Fruit fly (Drosophila melanogaster) whole organism: ENCODE data around the gene SelR.
A peak's percentile ranks its signal among the peaks of the same experiment; 100 is the strongest.

Source experiments
- CG8478 ChIP-seq: fragments of >200 bp; optimal IDR thresholded peaks from 2 replicates; lab custom pipeline; 2018; ENCODE audit warnings: inconsistent platforms
- Dll ChIP-seq: fragments of >200 bp; optimal IDR thresholded peaks from 2 replicates; lab custom pipeline; 2017
- EcR ChIP-seq, 2 experiments: fragments of >200 bp; optimal IDR thresholded peaks; 2 replicates each; lab custom pipeline; 2017; ENCODE audit warnings: missing biosample characterization in 2 of 2, missing genetic modification characterization in 2 of 2, missing genetic modification reagents in 2 of 2
- pan ChIP-seq: fragments of >200 bp; optimal IDR thresholded peaks from 2 replicates; lab custom pipeline; 2017
- psq ChIP-seq: fragments of >200 bp; optimal IDR thresholded peaks from 2 replicates; lab custom pipeline; 2017
- usp ChIP-seq: fragments of >200 bp; optimal IDR thresholded peaks from 2 replicates; lab custom pipeline; 2017; ENCODE audit warnings: missing biosample characterization, missing genetic modification characterization, mixed read lengths

SelR gene

DNA sequence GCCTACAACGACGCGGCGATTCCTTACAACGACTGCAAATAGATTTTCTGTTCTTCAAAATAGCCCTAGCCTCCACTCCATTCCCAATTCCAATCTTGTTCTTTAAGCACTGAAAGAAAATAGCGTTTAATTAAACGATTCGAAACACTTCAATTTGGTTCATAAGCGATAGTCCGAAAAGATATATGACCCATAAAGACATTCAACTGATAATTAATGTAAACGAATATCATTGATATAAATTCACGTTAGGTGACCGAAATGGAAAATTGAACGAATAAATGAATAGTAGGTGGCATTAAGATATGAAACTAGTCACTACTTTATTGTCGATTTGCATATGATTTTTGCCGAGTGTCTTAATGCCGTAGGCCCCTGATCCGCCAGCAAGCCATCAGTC, 38.7 kb downstream of the SelR start:
- TF ChIP-seq pan (lab: Kevin White, UChicago) (no peak), usp (GFP tag; lab: Kevin White, UChicago) (no peak), EcR (GFP tag; optimal IDR thresholded peaks at IDR 0.05; lab: Kevin White, UChicago) (no peak), CG8478 (lab: Kevin White, UChicago) (no peak), Dll (lab: Kevin White, UChicago) (no peak), psq (no peak)

DNA sequence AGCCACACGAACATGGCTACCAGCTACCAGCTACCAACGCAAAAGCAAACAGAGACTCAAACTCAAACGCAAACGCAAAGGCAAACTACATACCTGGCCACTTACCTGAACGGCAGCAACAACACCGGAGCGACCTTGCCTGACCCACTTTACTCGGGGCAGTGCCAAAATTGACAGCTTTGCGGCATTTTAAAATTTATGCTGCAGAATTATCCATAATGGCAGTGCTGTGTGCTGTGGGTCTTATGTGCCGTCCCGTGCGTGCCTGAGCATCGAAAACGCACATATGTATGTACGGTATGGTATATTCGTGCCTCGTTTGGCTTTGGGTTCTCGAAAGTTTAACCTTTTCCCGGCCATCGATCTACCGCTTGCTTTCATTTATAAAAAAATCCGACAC, 39.8 kb downstream of the SelR start:
- no peak for TF ChIP-seq psq
- no peak for TF ChIP-seq pan (lab: Kevin White, UChicago)
- no peak for TF ChIP-seq Dll (lab: Kevin White, UChicago)
- no peak for TF ChIP-seq CG8478 (lab: Kevin White, UChicago)
- TF ChIP-seq usp (GFP tag; lab: Kevin White, UChicago): no peak

dm6 chr3R:10826796-10827524, 41.5 kb downstream of the SelR start, which contains the start of gene Cad86C:
TSS of gene Cad86C (plus strand) at chr3R:10827079.
- peak; percentile 84 for TF ChIP-seq Dll (lab: Kevin White, UChicago)
- no peak for TF ChIP-seq usp (GFP tag; lab: Kevin White, UChicago)
- no peak for TF ChIP-seq psq
- no peak for TF ChIP-seq pan (lab: Kevin White, UChicago)

DNA sequence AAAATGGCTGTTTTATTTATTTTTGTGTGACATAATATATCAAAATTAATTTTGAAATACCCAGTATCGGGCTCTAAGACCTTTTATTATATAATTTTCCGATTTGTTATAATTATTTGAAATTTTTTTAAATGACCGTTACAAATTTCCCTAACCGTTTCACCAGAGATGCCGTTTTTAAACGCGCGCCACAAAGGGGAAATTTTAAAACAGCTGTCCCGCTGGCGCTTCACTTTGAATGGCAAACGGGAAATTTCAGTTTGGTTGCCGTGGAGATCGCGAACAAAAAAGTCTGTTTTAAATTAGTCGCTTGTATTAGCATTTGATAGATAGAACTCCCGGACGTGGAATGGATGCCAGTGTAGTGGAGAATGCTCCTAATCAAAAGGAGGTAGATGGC, 53.4 kb downstream of the SelR start, which contains the start of the genes CG14693 and TTLL15:
Gene CG14693, minus strand, starts transcription at position 16 of the 400 bp plus-strand sequence.
Gene TTLL15, plus strand, starts transcription at position 257 of the 400 bp plus-strand sequence.
- no peak for TF ChIP-seq Dll (lab: Kevin White, UChicago)
- no peak for TF ChIP-seq pan (lab: Kevin White, UChicago)
- no peak for TF ChIP-seq EcR (GFP tag; optimal IDR thresholded peaks at IDR 0.05; lab: Kevin White, UChicago)
- no peak for TF ChIP-seq psq
- TF ChIP-seq CG8478 (lab: Kevin White, UChicago): no peak
